Worm (Caenorhabditis elegans) whole organism, young adult: Measurements from ENCODE around the gene T13F2.4.

Experiments used
- B0035.1 ChIP-seq: sonication (generic microtip); optimal IDR thresholded peaks from 2 replicates; lab custom pipeline; 2016; ENCODE audit warnings: missing genetic modification characterization, mild to moderate bottlenecking, missing compliant biosample characterization, missing genotype, missing genetic modification reagents
- C06A6.2 ChIP-seq: fragments of 200-800 bp; sonication (Bioruptor generic); conservative IDR thresholded peaks from 2 replicates; pipeline ENCODE4 v1.3.6; 2022; ENCODE audit warnings: missing genetic modification characterization, missing compliant biosample characterization
- F22D6.2 ChIP-seq: sonication (generic microtip); optimal IDR thresholded peaks from 2 replicates; lab custom pipeline; 2016; ENCODE audit warnings: mild to moderate bottlenecking, missing genetic modification characterization, missing compliant biosample characterization
- F33H1.4 ChIP-seq: fragments of 200-800 bp; sonication (Bioruptor generic); IDR thresholded peaks from 2 replicates; pipeline ENCODE4 v1.3.6; 2022; ENCODE audit warnings: missing genetic modification reagents, missing genetic modification characterization, missing compliant biosample characterization
- F37B4.10 ChIP-seq: fragments of 200-800 bp; sonication (Bioruptor generic); IDR thresholded peaks from 2 replicates; pipeline ENCODE4 v1.3.6; 2022; ENCODE audit warnings: missing genetic modification characterization, missing compliant biosample characterization
- F52B5.7 ChIP-seq: sonication (generic microtip); optimal IDR thresholded peaks from 2 replicates; lab custom pipeline; 2016; ENCODE audit warnings: mild to moderate bottlenecking, missing genetic modification characterization, missing compliant biosample characterization
- F57A8.1 ChIP-seq: fragments of 200-800 bp; sonication (Bioruptor generic); optimal IDR thresholded peaks from 2 replicates; lab custom pipeline; 2018; ENCODE audit warnings: mild to moderate bottlenecking, missing genetic modification characterization, moderate library complexity, missing compliant biosample characterization
- T26A5.8 ChIP-seq: sonication (generic microtip); optimal IDR thresholded peaks from 2 replicates; lab custom pipeline; 2016; ENCODE audit warnings: missing genetic modification characterization, missing compliant biosample characterization
- Y53F4B.3 ChIP-seq: fragments of 200-800 bp; sonication (Bioruptor generic); IDR thresholded peaks from 2 replicates; pipeline ENCODE4 v1.3.6; 2022; ENCODE audit warnings: missing genetic modification reagents, missing genetic modification characterization, missing compliant biosample characterization
- Y53G8AR.9 ChIP-seq: fragments of 200-800 bp; sonication (Bioruptor generic); conservative IDR thresholded peaks from 2 replicates; pipeline ENCODE4 v1.3.6; 2022; ENCODE audit warnings: missing genetic modification reagents, missing genetic modification characterization, missing compliant biosample characterization
- Y67H2A.10 ChIP-seq: fragments of 200-800 bp; sonication (Bioruptor generic); conservative IDR thresholded peaks from 2 replicates; pipeline ENCODE4 v1.3.6; 2022; ENCODE audit warnings: missing genetic modification reagents, missing genetic modification characterization, missing compliant biosample characterization
- Y95B8A.8 ChIP-seq: fragments of 200-800 bp; sonication (Bioruptor generic); IDR thresholded peaks from 2 replicates; pipeline ENCODE4 v1.3.6; 2022; ENCODE audit warnings: missing genetic modification reagents, missing genetic modification characterization, missing compliant biosample characterization
- aptf-3 ChIP-seq: fragments of 200-800 bp; sonication (Bioruptor generic); IDR thresholded peaks from 2 replicates; pipeline ENCODE4 v1.3.6; 2022; ENCODE audit warnings: missing genetic modification characterization, missing compliant biosample characterization
- atf-7 ChIP-seq: sonication (generic microtip); optimal IDR thresholded peaks from 2 replicates; lab custom pipeline; 2017; ENCODE audit warnings: mild to moderate bottlenecking, missing genetic modification characterization, missing compliant biosample characterization
- attf-3 ChIP-seq: fragments of 200-800 bp; sonication (Bioruptor generic); conservative IDR thresholded peaks from 2 replicates; pipeline ENCODE4 v1.3.6; 2022; ENCODE audit warnings: missing genetic modification reagents, missing genetic modification characterization, missing compliant biosample characterization
- attf-5 ChIP-seq: fragments of 200-800 bp; sonication (Bioruptor generic); optimal IDR thresholded peaks from 2 replicates; lab custom pipeline; 2018; ENCODE audit warnings: mild to moderate bottlenecking, missing genetic modification characterization, missing compliant biosample characterization
- attf-6 ChIP-seq: fragments of 200-800 bp; sonication (Bioruptor generic); IDR thresholded peaks from 2 replicates; pipeline ENCODE4 v1.3.6; 2022; ENCODE audit warnings: missing genetic modification reagents, missing genetic modification characterization, missing compliant biosample characterization
- ceh-27 ChIP-seq: fragments of 200-800 bp; sonication (Bioruptor generic); optimal IDR thresholded peaks from 2 replicates; lab custom pipeline; 2018; ENCODE audit warnings: mild to moderate bottlenecking, missing genetic modification characterization, moderate library complexity, missing compliant biosample characterization
- die-1 ChIP-seq: sonication (generic microtip); optimal IDR thresholded peaks from 2 replicates; lab custom pipeline; 2016; ENCODE audit warnings: missing genotype, mild to moderate bottlenecking, missing genetic modification characterization, missing compliant biosample characterization
- dox-1 ChIP-seq: fragments of 200-800 bp; sonication (Bioruptor generic); IDR thresholded peaks from 2 replicates; pipeline ENCODE4 v1.3.6; 2022; ENCODE audit warnings: missing genetic modification reagents, missing genetic modification characterization, missing compliant biosample characterization
- dpff-1 ChIP-seq: sonication (generic microtip); optimal IDR thresholded peaks from 2 replicates; lab custom pipeline; 2017; ENCODE audit warnings: mild to moderate bottlenecking, missing genetic modification characterization, missing compliant biosample characterization
- dpl-1 ChIP-seq: fragments of 150-350 bp; optimal IDR thresholded peaks from 2 replicates; lab custom pipeline; 2014; ENCODE audit warnings: missing biosample characterization, missing genetic modification reagents, missing genetic modification characterization
- efl-1 ChIP-seq: fragments of 150-350 bp; optimal IDR thresholded peaks from 2 replicates; lab custom pipeline; 2014; ENCODE audit warnings: missing biosample characterization, missing genetic modification reagents, missing genetic modification characterization
- egl-44 ChIP-seq: fragments of 200-800 bp; sonication (Bioruptor generic); IDR thresholded peaks from 2 replicates; pipeline ENCODE4 v1.3.6; 2022; ENCODE audit warnings: missing genetic modification reagents, missing genetic modification characterization, missing compliant biosample characterization
- ekl-4 ChIP-seq: fragments of 200-800 bp; sonication (Bioruptor generic); IDR thresholded peaks from 2 replicates; pipeline ENCODE4 v1.3.6; 2022; ENCODE audit warnings: missing genetic modification reagents, missing genetic modification characterization, missing compliant biosample characterization
- ets-4 ChIP-seq: fragments of 200-800 bp; sonication (Bioruptor generic); optimal IDR thresholded peaks from 2 replicates; lab custom pipeline; 2018; ENCODE audit warnings: mild to moderate bottlenecking, missing genetic modification characterization, missing compliant biosample characterization
- fkh-3 ChIP-seq: sonication (generic microtip); optimal IDR thresholded peaks from 2 replicates; lab custom pipeline; 2016; ENCODE audit warnings: mild to moderate bottlenecking, missing genetic modification characterization, missing compliant biosample characterization
- hlh-26 ChIP-seq: fragments of 200-800 bp; sonication (Bioruptor generic); conservative IDR thresholded peaks from 2 replicates; pipeline ENCODE4 v1.3.6; 2022; ENCODE audit warnings: missing genetic modification reagents, missing genetic modification characterization, missing compliant biosample characterization
- hmg-1.2 ChIP-seq: fragments of 200-800 bp; sonication (Bioruptor generic); IDR thresholded peaks from 2 replicates; pipeline ENCODE4 v1.3.6; 2022; ENCODE audit warnings: missing genetic modification reagents, missing genetic modification characterization, missing compliant biosample characterization
- hsf-1 ChIP-seq: fragments of 200-800 bp; sonication (Bioruptor generic); IDR thresholded peaks from 2 replicates; pipeline ENCODE4 v1.3.6; 2022; ENCODE audit warnings: missing genetic modification reagents, missing genetic modification characterization, missing compliant biosample characterization
- let-607 ChIP-seq, 2 experiments: fragments of 200-800 bp in 1 of 2; sonication (Bioruptor generic) in 1 of 2; sonication (generic microtip) in 1 of 2; optimal IDR thresholded peaks; 2 replicates each; lab custom pipeline; 2016 to 2018; ENCODE audit warnings: mild to moderate bottlenecking in 2 of 2, missing compliant biosample characterization in 2 of 2, missing genetic modification characterization in 2 of 2, moderate library complexity in 2 of 2, missing genotype in 1 of 2
- lin-54 ChIP-seq: fragments of 200-800 bp; sonication (Bioruptor generic); optimal IDR thresholded peaks from 2 replicates; lab custom pipeline; 2018; ENCODE audit warnings: mild to moderate bottlenecking, missing genetic modification characterization, missing compliant biosample characterization
- madf-10 ChIP-seq: sonication (generic microtip); optimal IDR thresholded peaks from 2 replicates; lab custom pipeline; 2016; ENCODE audit warnings: mild to moderate bottlenecking, missing genetic modification characterization, missing compliant biosample characterization
- madf-3 ChIP-seq: fragments of 200-800 bp; sonication (Bioruptor generic); IDR thresholded peaks from 2 replicates; pipeline ENCODE4 v1.3.6; 2022; ENCODE audit warnings: missing genetic modification reagents, missing genetic modification characterization, missing compliant biosample characterization
- mxl-1 ChIP-seq: sonication (generic microtip); optimal IDR thresholded peaks from 2 replicates; lab custom pipeline; 2016; ENCODE audit warnings: missing genetic modification characterization, missing compliant biosample characterization
- nfyb-1 ChIP-seq: fragments of 200-800 bp; sonication (Bioruptor generic); IDR thresholded peaks from 2 replicates; pipeline ENCODE4 v1.3.6; 2022; ENCODE audit warnings: missing genetic modification reagents, missing genetic modification characterization, missing compliant biosample characterization
- pha-4 ChIP-seq: fragments of 150-350 bp; sonication (generic microtip); optimal IDR thresholded peaks from 2 replicates; lab custom pipeline; 2014; ENCODE audit warnings: missing biosample characterization, missing genetic modification reagents, missing genetic modification characterization
- rcor-1 ChIP-seq: fragments of 200-800 bp; sonication (Bioruptor generic); IDR thresholded peaks from 2 replicates; pipeline ENCODE4 v1.3.6; 2022; ENCODE audit warnings: missing genetic modification reagents, missing genetic modification characterization, missing compliant biosample characterization
- repo-1 ChIP-seq: sonication (generic microtip); optimal IDR thresholded peaks from 2 replicates; lab custom pipeline; 2017; ENCODE audit warnings: mild to moderate bottlenecking, missing genetic modification characterization, missing compliant biosample characterization
- sea-2 ChIP-seq: fragments of 200-800 bp; sonication (Bioruptor generic); IDR thresholded peaks from 2 replicates; pipeline ENCODE4 v1.3.6; 2022; ENCODE audit warnings: missing genetic modification characterization, missing compliant biosample characterization
- snpc-1.3 ChIP-seq: sonication (generic microtip); optimal IDR thresholded peaks from 2 replicates; lab custom pipeline; 2017; ENCODE audit warnings: missing genetic modification characterization, mild to moderate bottlenecking, missing compliant biosample characterization, antibody characterized with exemption, moderate library complexity, missing genotype, missing genetic modification reagents; ENCODE audit not compliant: insufficient read depth
- tbp1 ChIP-seq: fragments of 200-800 bp; sonication (Bioruptor generic); optimal IDR thresholded peaks from 2 replicates; lab custom pipeline; 2018; ENCODE audit warnings: mild to moderate bottlenecking, missing genetic modification characterization, missing compliant biosample characterization
- tbx-9 ChIP-seq: sonication (generic microtip); optimal IDR thresholded peaks from 2 replicates; lab custom pipeline; 2016; ENCODE audit warnings: borderline replicate concordance, missing genetic modification characterization, inconsistent platforms, missing compliant biosample characterization
- tlf-1 ChIP-seq: fragments of 200-800 bp; sonication (Bioruptor generic); optimal IDR thresholded peaks from 2 replicates; lab custom pipeline; 2018; ENCODE audit warnings: mild to moderate bottlenecking, missing genetic modification characterization, missing compliant biosample characterization
- unc-62 ChIP-seq: fragments of 150-350 bp; optimal IDR thresholded peaks from 2 replicates; lab custom pipeline; 2014; ENCODE audit warnings: missing biosample characterization, missing genetic modification reagents, missing genetic modification characterization
- xnd-1 ChIP-seq: sonication (generic microtip); optimal IDR thresholded peaks from 2 replicates; lab custom pipeline; 2016; ENCODE audit warnings: missing genotype, missing genetic modification reagents, missing genetic modification characterization, missing compliant biosample characterization
- ztf-18 ChIP-seq: sonication (generic microtip); optimal IDR thresholded peaks from 2 replicates; lab custom pipeline; 2016; ENCODE audit warnings: missing genotype, mild to moderate bottlenecking, missing genetic modification characterization, missing compliant biosample characterization
- ztf-26 ChIP-seq: sonication (generic microtip); optimal IDR thresholded peaks from 2 replicates; lab custom pipeline; 2017; ENCODE audit warnings: missing genetic modification characterization, missing compliant biosample characterization

T13F2.4 gene

DNA sequence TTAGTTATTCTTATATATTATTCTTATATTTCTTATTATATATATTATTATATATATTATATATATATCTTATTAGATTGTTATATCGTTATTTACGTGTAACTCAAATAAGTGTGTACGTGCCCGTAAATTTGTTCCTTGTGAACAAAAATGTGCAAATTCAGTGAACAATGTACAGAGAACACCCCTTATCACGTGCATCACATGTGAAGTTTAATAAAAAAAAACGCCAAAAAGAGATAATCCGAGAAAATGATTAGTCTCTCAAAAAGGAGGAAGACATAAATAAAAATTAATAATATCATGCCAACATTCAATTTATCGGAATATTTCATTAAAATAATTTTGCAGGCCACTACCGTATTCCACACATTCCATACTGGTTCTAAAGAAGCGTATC is 10.1 kb downstream of the T13F2.4 start (continued):
- no peak for TF ChIP-seq Y53F4B.3 (GFP tag; lab: Robert Waterston, UW)
- no peak for TF ChIP-seq C06A6.2 (GFP tag; lab: Robert Waterston, UW)

DNA sequence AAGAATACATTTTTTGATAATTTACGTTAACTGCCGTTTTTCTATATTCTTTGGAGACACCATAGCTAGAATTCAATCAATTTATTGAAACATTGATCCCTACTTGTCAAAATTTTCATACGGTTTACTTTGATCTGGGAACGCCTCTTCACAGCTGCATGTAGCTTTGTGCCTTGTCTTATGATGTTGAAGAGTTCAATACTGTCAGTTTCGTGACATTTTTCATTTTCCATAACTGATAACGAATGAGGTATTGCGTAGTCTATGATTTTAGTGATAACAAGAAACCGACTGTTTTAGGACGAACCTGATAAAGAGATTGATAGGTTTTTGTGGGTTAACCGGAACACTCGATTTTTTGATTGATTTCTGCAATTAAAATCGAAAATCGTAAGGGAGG is 11.8 kb downstream of the T13F2.4 start:
- no peak for TF ChIP-seq mxl-1
- no peak for TF ChIP-seq sea-2 (GFP tag; lab: Robert Waterston, UW)
- TF ChIP-seq Y53F4B.3 (GFP tag; lab: Robert Waterston, UW) = no peak
- no peak for TF ChIP-seq F33H1.4 (GFP tag; lab: Robert Waterston, UW)
- no peak for TF ChIP-seq unc-62 (GFP tag; lab: Kevin White, UChicago)
- TF ChIP-seq repo-1 (tag; lab: Kevin White, UChicago) = peak; percentile 46
- TF ChIP-seq aptf-3 (GFP tag; lab: Robert Waterston, UW) = no peak
- peak; percentile 74 for TF ChIP-seq atf-7
- peak; percentile 51; the same call in 1 of the 2 replicates for TF ChIP-seq dox-1 (GFP tag; lab: Robert Waterston, UW)
- no peak for TF ChIP-seq ztf-18 (tag; lab: Kevin White, UChicago)
- peak; percentile 29 to 60 for TF ChIP-seq let-607 (tag; optimal IDR thresholded peaks at IDR 0.05; lab: Kevin White, UChicago)
- no peak for TF ChIP-seq F52B5.7
- TF ChIP-seq xnd-1 (tag; lab: Kevin White, UChicago) = no peak
- peak; percentile 0 for TF ChIP-seq F22D6.2 (tag; lab: Kevin White, UChicago)
- peak; percentile 83 for TF ChIP-seq ets-4 (GFP tag; lab: Kevin White, UChicago)
- TF ChIP-seq tbx-9 (tag; lab: Kevin White, UChicago) = no peak
- TF ChIP-seq die-1 (tag; lab: Kevin White, UChicago) = no peak
- peak; percentile 54 for TF ChIP-seq tlf-1 (GFP tag; lab: Kevin White, UChicago)
- no peak for TF ChIP-seq dpff-1
- TF ChIP-seq rcor-1 (GFP tag; lab: Robert Waterston, UW) = no peak
- no peak for TF ChIP-seq F37B4.10 (GFP tag; lab: Robert Waterston, UW)
- no peak for TF ChIP-seq hsf-1
- no peak for TF ChIP-seq efl-1 (GFP tag; lab: Kevin White, UChicago)
- TF ChIP-seq hmg-1.2 = no peak
- TF ChIP-seq egl-44 (GFP tag; lab: Robert Waterston, UW) = 0 out of 2 replicates have a peak, but pooled peaks have one; percentile 22
- TF ChIP-seq tbp1 (GFP tag; lab: Kevin White, UChicago) = peak; percentile 35
- no peak for TF ChIP-seq T26A5.8 (tag; lab: Kevin White, UChicago)
- TF ChIP-seq madf-10 (tag; lab: Kevin White, UChicago) = peak; percentile 42
- TF ChIP-seq ekl-4 = no peak
- no peak for TF ChIP-seq Y95B8A.8 (GFP tag; lab: Robert Waterston, UW)
- TF ChIP-seq pha-4 (tag; lab: Kevin White, UChicago) = no peak
- peak; percentile 34 for TF ChIP-seq lin-54 (GFP tag; lab: Kevin White, UChicago)
- TF ChIP-seq attf-5 (GFP tag; lab: Kevin White, UChicago) = peak; percentile 18
- no peak for TF ChIP-seq Y53G8AR.9 (GFP tag; lab: Robert Waterston, UW)
- no peak for TF ChIP-seq B0035.1
- TF ChIP-seq F57A8.1 (GFP tag; lab: Kevin White, UChicago) = no peak
- no peak for TF ChIP-seq attf-6 (GFP tag; lab: Robert Waterston, UW)
- no peak for TF ChIP-seq madf-3
- no peak for TF ChIP-seq ztf-26 (tag; lab: Kevin White, UChicago)
- TF ChIP-seq snpc-1.3 (tag; lab: Kevin White, UChicago) = no peak
- no peak for TF ChIP-seq nfyb-1
- no peak for TF ChIP-seq hlh-26 (GFP tag; lab: Robert Waterston, UW)
- TF ChIP-seq fkh-3 (tag; lab: Kevin White, UChicago) = no peak
- TF ChIP-seq C06A6.2 (GFP tag; lab: Robert Waterston, UW) = no peak
- no peak for TF ChIP-seq Y67H2A.10 (GFP tag; lab: Robert Waterston, UW)
- TF ChIP-seq ceh-27 = no peak
- no peak for TF ChIP-seq dpl-1 (GFP tag; lab: Kevin White, UChicago)
- no peak for TF ChIP-seq attf-3 (GFP tag; lab: Robert Waterston, UW)
